Fruit fly (Drosophila melanogaster): ENCODE data around the gene CG18549.
A peak's percentile ranks its signal among the peaks of the same experiment; 100 is the strongest.

The CG18549 gene

dm6 chr3R:12402935-12403334 is 46.2 kb upstream of the CG18549 start (continued):
- TF ChIP-seq CG6272 (GFP tag; IDR thresholded peaks at IDR 0.05) (peak; percentile 73), Oli (tag; optimal IDR thresholded peaks at IDR 0.05) (peak; percentile 97), TFAM (GFP tag; optimal IDR thresholded peaks at IDR 0.05) (peak; percentile 94), Adf1 (GFP tag; IDR thresholded peaks at IDR 0.05) (peak; percentile 77), odd (GFP tag; optimal IDR thresholded peaks at IDR 0.05) (peak; percentile 96), H15 (GFP tag; IDR thresholded peaks at IDR 0.05) (peak; percentile 92), cas (GFP tag; IDR thresholded peaks at IDR 0.05) (peak; percentile 89), CG11456 (GFP tag; IDR thresholded peaks at IDR 0.05) (peak; percentile 93; the same call in 2 of the 3 replicates), CG7271 (tag; optimal IDR thresholded peaks at IDR 0.05) (peak; percentile 98), CG9876 (GFP tag; optimal IDR thresholded peaks at IDR 0.05) (peak; percentile 84), CG43689 (GFP tag; IDR thresholded peaks at IDR 0.05) (peak; percentile 88), CG34422 (GFP tag; IDR thresholded peaks at IDR 0.05) (peak; percentile 96), CkIIα-i1 (GFP tag; IDR thresholded peaks at IDR 0.05) (peak; percentile 71; the same call in 1 of the 2 replicates), Oaz (GFP tag; IDR thresholded peaks at IDR 0.05) (peak; percentile 92), Xrp1 (GFP tag; IDR thresholded peaks at IDR 0.05) (peak; percentile 99), CG10979 (tag; optimal IDR thresholded peaks at IDR 0.05) (peak; percentile 99), Awh (GFP tag; IDR thresholded peaks at IDR 0.05) (peak; percentile 98), Asciz (GFP tag; optimal IDR thresholded peaks at IDR 0.05) (peak; percentile 98), tna (GFP tag; IDR thresholded peaks at IDR 0.05; ENCODE audit: partially characterized antibody) (no peak), CG2116 (GFP tag; optimal IDR thresholded peaks at IDR 0.05) (peak; percentile 91), sisA (GFP tag; IDR thresholded peaks at IDR 0.05) (peak; percentile 89), CG1832 (GFP tag; optimal IDR thresholded peaks at IDR 0.05) (no peak), cato (GFP tag; optimal IDR thresholded peaks at IDR 0.05; ENCODE audit: borderline replicate concordance) (peak; percentile 94), lab (GFP tag; optimal IDR thresholded peaks at IDR 0.05) (peak; percentile 98), otp (GFP tag; IDR thresholded peaks at IDR 0.05) (peak; percentile 95), dysf (GFP tag; IDR thresholded peaks at IDR 0.05) (peak; percentile 97), emc (GFP tag; optimal IDR thresholded peaks at IDR 0.05) (peak; percentile 97), CG17568 (GFP tag; optimal IDR thresholded peaks at IDR 0.05) (peak; percentile 97), cad (GFP tag; optimal IDR thresholded peaks at IDR 0.05) (no peak), fd96Cb (tag; optimal IDR thresholded peaks at IDR 0.05) (peak; percentile 99), HmgZ (tag; optimal IDR thresholded peaks at IDR 0.05) (peak; percentile 98), CG11696 (GFP tag; IDR thresholded peaks at IDR 0.05) (peak; percentile 95), Myb (GFP tag; optimal IDR thresholded peaks at IDR 0.05) (peak; percentile 70), zfh1 (GFP tag; IDR thresholded peaks at IDR 0.05) (peak; percentile 99), wdn (GFP tag; IDR thresholded peaks at IDR 0.05) (peak; percentile 93), Elba2 (GFP tag; optimal IDR thresholded peaks at IDR 0.05) (peak; percentile 81), Tbp (GFP tag; optimal IDR thresholded peaks at IDR 0.05) (no peak), schlank (tag; optimal IDR thresholded peaks at IDR 0.05) (peak; percentile 94), lmd (GFP tag; IDR thresholded peaks at IDR 0.05) (peak; percentile 94), bab2 (GFP tag; optimal IDR thresholded peaks at IDR 0.05) (peak; percentile 95), Fer2 (tag; optimal IDR thresholded peaks at IDR 0.05) (peak; percentile 97), CG7839 (tag; optimal IDR thresholded peaks at IDR 0.05) (peak; percentile 99), Gsc (GFP tag; IDR thresholded peaks at IDR 0.05) (no peak), peb (GFP tag; IDR thresholded peaks at IDR 0.05) (peak; percentile 92), ara (GFP tag; IDR thresholded peaks at IDR 0.05) (peak; percentile 99), B-H2 (GFP tag; optimal IDR thresholded peaks at IDR 0.05) (peak; percentile 98), esg (GFP tag; conservative IDR thresholded peaks at IDR 0.05) (peak; percentile 93), run (tag; optimal IDR thresholded peaks at IDR 0.05) (peak; percentile 95), Atf3 (GFP tag; optimal IDR thresholded peaks at IDR 0.05) (peak; percentile 92), fd64A (GFP tag; optimal IDR thresholded peaks at IDR 0.05) (peak; percentile 95), Hr51 (GFP tag; optimal IDR thresholded peaks at IDR 0.05) (peak; percentile 92 to 99), dm (GFP tag; optimal IDR thresholded peaks at IDR 0.05) (peak; percentile 85)

Measured in whole organism, embryonic.